Fruit fly (Drosophila melanogaster) Kc167 (cell line): ENCODE measurements around the gene Pten.

Experiments used
- Myc ChIP-seq: fragments of >200 bp; optimal IDR thresholded peaks from 2 replicates; lab custom pipeline; 2017; ENCODE audit warnings: missing external identifiers
- Sin3A ChIP-seq: fragments of >200 bp; optimal IDR thresholded peaks from 2 replicates; lab custom pipeline; 2018; ENCODE audit warnings: missing external identifiers
- h ChIP-seq: fragments of >200 bp; optimal IDR thresholded peaks from 3 replicates; lab custom pipeline; 2018; ENCODE audit warnings: missing external identifiers
- insv ChIP-seq: fragments of >200 bp; optimal IDR thresholded peaks from 3 replicates; lab custom pipeline; 2018; ENCODE audit warnings: missing external identifiers
- psq ChIP-seq: fragments of >200 bp; optimal IDR thresholded peaks from 2 replicates; lab custom pipeline; 2017; ENCODE audit warnings: missing external identifiers
- ttk ChIP-seq: sonication (Bioruptor generic); optimal IDR thresholded peaks from 2 replicates; lab custom pipeline; 2017; ENCODE audit warnings: missing external identifiers

The Pten gene

dm6 chr2L:10291276-10291675, 30.4 kb upstream of the Pten start:
- no peak for TF ChIP-seq insv (lab: Kevin White, UChicago)
- TF ChIP-seq Myc = no peak
- TF ChIP-seq Sin3A (lab: Kevin White, UChicago) = no peak
- TF ChIP-seq psq = no peak
- no peak for TF ChIP-seq ttk
- no peak for TF ChIP-seq h (lab: Kevin White, UChicago)

dm6 chr2L:10280772-10281171, 19.9 kb upstream of the Pten start, which contains the start of gene CG34043:
CG34043 (minus strand) TSS chr2L:10280872.
- TF ChIP-seq psq = no peak
- TF ChIP-seq insv (lab: Kevin White, UChicago) = no peak
- TF ChIP-seq ttk = no peak
- TF ChIP-seq Myc = no peak
- TF ChIP-seq h (lab: Kevin White, UChicago) = no peak

dm6 chr2L:10278658-10279057, 17.8 kb upstream of the Pten start, which contains the start of gene Utx:
Utx (minus strand) TSS chr2L:10278811.
- TF ChIP-seq ttk = no peak

- TF ChIP-seq psq (no peak), insv (lab: Kevin White, UChicago) (no peak), Sin3A (lab: Kevin White, UChicago) (no peak), ttk (no peak), Myc (no peak), h (lab: Kevin White, UChicago) (no peak)
Measured at dm6 chr2L:10277362-10277761, 16.5 kb upstream of the Pten start.

dm6 chr2L:10276846-10277245, 16.0 kb upstream of the Pten start:
- TF ChIP-seq ttk (no peak), insv (lab: Kevin White, UChicago) (no peak), h (lab: Kevin White, UChicago) (no peak), Sin3A (lab: Kevin White, UChicago) (no peak), Myc (no peak), psq (no peak)

dm6 chr2L:10276436-10276835, 15.6 kb upstream of the Pten start:
- no peak for TF ChIP-seq h (lab: Kevin White, UChicago)
- TF ChIP-seq Sin3A (lab: Kevin White, UChicago) = no peak
- TF ChIP-seq ttk = no peak

- TF ChIP-seq Myc (no peak), Sin3A (lab: Kevin White, UChicago) (no peak), ttk (no peak), h (lab: Kevin White, UChicago) (no peak), insv (lab: Kevin White, UChicago) (no peak), psq (no peak)
Measured at dm6 chr2L:10272224-10272623, 11.4 kb upstream of the Pten start, which contains the start of gene trk. trk (minus strand) TSS chr2L:10272324.

- no peak for TF ChIP-seq h (lab: Kevin White, UChicago)
- TF ChIP-seq Myc = no peak
- no peak for TF ChIP-seq psq
- no peak for TF ChIP-seq insv (lab: Kevin White, UChicago)
- no peak for TF ChIP-seq ttk
- no peak for TF ChIP-seq Sin3A (lab: Kevin White, UChicago)
Measured at dm6 chr2L:10269854-10270253, 9.0 kb upstream of the Pten start, which contains the start of gene Mulk. Mulk (plus strand) TSS chr2L:10270051.

- TF ChIP-seq psq = no peak
- no peak for TF ChIP-seq Myc
- no peak for TF ChIP-seq ttk
- no peak for TF ChIP-seq h (lab: Kevin White, UChicago)
- TF ChIP-seq Sin3A (lab: Kevin White, UChicago) = no peak
- TF ChIP-seq insv (lab: Kevin White, UChicago) = no peak
Measured at dm6 chr2L:10268688-10269087, 7.8 kb upstream of the Pten start, which contains the start of gene CG4957. CG4957 (plus strand) TSS chr2L:10268872.

- TF ChIP-seq ttk = no peak
- no peak for TF ChIP-seq h (lab: Kevin White, UChicago)
- no peak for TF ChIP-seq psq
- no peak for TF ChIP-seq Myc
- no peak for TF ChIP-seq Sin3A (lab: Kevin White, UChicago)
- no peak for TF ChIP-seq insv (lab: Kevin White, UChicago)
Measured at dm6 chr2L:10266511-10266910, 5.7 kb upstream of the Pten start, which contains the start of gene CG4953. CG4953 (plus strand) TSS chr2L:10266703.

- TF ChIP-seq h (lab: Kevin White, UChicago) (no peak), Myc (no peak), Sin3A (lab: Kevin White, UChicago) (no peak), ttk (no peak), psq (no peak)
Measured at dm6 chr2L:10265129-10265528, 4.3 kb upstream of the Pten start, which contains the start of gene Mob3. Mob3 (plus strand) TSS chr2L:10265336.

dm6 chr2L:10263830-10264634, 3.2 kb upstream of the Pten start, which contains the start of gene REPTOR-BP:
REPTOR-BP (plus strand) TSS chr2L:10264125.
- TF ChIP-seq psq = no peak

- TF ChIP-seq Sin3A (lab: Kevin White, UChicago) (no peak), psq (no peak), Myc (no peak), insv (lab: Kevin White, UChicago) (no peak), ttk (no peak), h (lab: Kevin White, UChicago) (no peak)
Measured at dm6 chr2L:10263343-10263744, 2.5 kb upstream of the Pten start, which contains the start of gene Rsf1. Rsf1 (minus strand) TSS chr2L:10263554.
